Fruit fly (Drosophila melanogaster) whole organism, embryonic: ENCODE results near the gene mdu.

Source experiments
- Abd-B ChIP-seq: fragments of 200-800 bp; sonication (Bioruptor generic); optimal IDR thresholded peaks from 2 replicates; lab custom pipeline; 2018; ENCODE audit warnings: missing biosample characterization, mild to moderate bottlenecking, missing genetic modification characterization, moderate library complexity
- Asciz ChIP-seq: fragments of 200-800 bp; sonication (Bioruptor generic); optimal IDR thresholded peaks from 2 replicates; lab custom pipeline; 2017; ENCODE audit warnings: missing biosample characterization, mild to moderate bottlenecking, missing genetic modification characterization, missing genetic modification reagents
- CG10147 ChIP-seq: fragments of 200-800 bp; sonication (Bioruptor generic); optimal IDR thresholded peaks from 2 replicates; lab custom pipeline; 2019; ENCODE audit warnings: missing biosample characterization, mild to moderate bottlenecking, missing genetic modification characterization, moderate library complexity
- CG10267 ChIP-seq: fragments of 200-800 bp; sonication (Bioruptor generic); optimal IDR thresholded peaks from 2 replicates; lab custom pipeline; 2018; ENCODE audit warnings: missing biosample characterization, mild to moderate bottlenecking, missing genetic modification characterization, moderate library complexity
- CG10565 ChIP-seq: fragments of 200-800 bp; sonication (Bioruptor generic); optimal IDR thresholded peaks from 3 replicates; lab custom pipeline; 2016; ENCODE audit warnings: missing biosample characterization, mild to moderate bottlenecking, missing genetic modification characterization
- CG11560 ChIP-seq: fragments of 200-800 bp; sonication (Bioruptor generic); IDR thresholded peaks from 3 replicates; pipeline ENCODE4 v1.3.6; 2022; ENCODE audit warnings: missing biosample characterization, missing genetic modification characterization
- CG11695 ChIP-seq: fragments of 200-800 bp; sonication (Bioruptor generic); IDR thresholded peaks from 3 replicates; pipeline ENCODE4 v1.3.6; 2022; ENCODE audit warnings: missing biosample characterization, missing genetic modification characterization
- CG11696 ChIP-seq: fragments of 200-800 bp; sonication (Bioruptor generic); IDR thresholded peaks from 2 replicates; pipeline ENCODE4 v1.3.6; 2022; ENCODE audit warnings: missing biosample characterization, missing genetic modification characterization
- CG12236 ChIP-seq: fragments of 200-800 bp; sonication (Bioruptor generic); optimal IDR thresholded peaks from 2 replicates; lab custom pipeline; 2016; ENCODE audit warnings: missing biosample characterization, missing genetic modification characterization
- CG13894 ChIP-seq: fragments of 200-800 bp; sonication (Bioruptor generic); optimal IDR thresholded peaks from 3 replicates; lab custom pipeline; 2018; ENCODE audit warnings: missing biosample characterization, mild to moderate bottlenecking, missing genetic modification characterization, moderate library complexity
- CG1832 ChIP-seq: fragments of 200-800 bp; sonication (Bioruptor generic); optimal IDR thresholded peaks from 2 replicates; lab custom pipeline; 2017; ENCODE audit warnings: missing biosample characterization, mild to moderate bottlenecking, missing genetic modification characterization, inconsistent platforms
- CG31365 ChIP-seq: fragments of 200-800 bp; sonication (Bioruptor generic); optimal IDR thresholded peaks from 2 replicates; lab custom pipeline; 2018; ENCODE audit warnings: missing biosample characterization, mild to moderate bottlenecking, missing genetic modification characterization
- CG3847 ChIP-seq: fragments of 200-800 bp; sonication (Bioruptor generic); IDR thresholded peaks from 2 replicates; pipeline ENCODE4 v1.3.6; 2022; ENCODE audit warnings: missing biosample characterization, missing genetic modification characterization
- CG3995 ChIP-seq: fragments of 200-800 bp; sonication (Bioruptor generic); optimal IDR thresholded peaks from 3 replicates; lab custom pipeline; 2016; ENCODE audit warnings: missing biosample characterization, missing genetic modification characterization
- CG6854 ChIP-seq: fragments of 200-800 bp; sonication (Bioruptor generic); optimal IDR thresholded peaks from 3 replicates; lab custom pipeline; 2017; ENCODE audit warnings: missing biosample characterization, mild to moderate bottlenecking, missing genetic modification characterization
- CG7839 ChIP-seq: fragments of 200-800 bp; sonication (Bioruptor generic); optimal IDR thresholded peaks from 3 replicates; lab custom pipeline; 2018; ENCODE audit warnings: missing biosample characterization, mild to moderate bottlenecking, missing genetic modification characterization, moderate library complexity
- CG8290 ChIP-seq, 3 experiments: fragments of 200-800 bp; sonication (Bioruptor generic); optimal IDR thresholded peaks; 2 replicates each; lab custom pipeline; 2016 to 2019; ENCODE audit warnings: missing biosample characterization in 3 of 3, missing genetic modification characterization in 3 of 3, mild to moderate bottlenecking in 2 of 3, moderate library complexity in 1 of 3
- CG9876 ChIP-seq: fragments of 200-800 bp; sonication (Bioruptor generic); optimal IDR thresholded peaks from 2 replicates; lab custom pipeline; 2016; ENCODE audit warnings: missing biosample characterization, missing genetic modification characterization
- CHES-1-like ChIP-seq: fragments of 200-800 bp; sonication (Bioruptor generic); optimal IDR thresholded peaks from 2 replicates; lab custom pipeline; 2016; ENCODE audit warnings: missing biosample characterization, missing genetic modification characterization
- Chrac-16 ChIP-seq: fragments of 200-800 bp; sonication (Bioruptor generic); optimal IDR thresholded peaks from 3 replicates; lab custom pipeline; 2016; ENCODE audit warnings: missing biosample characterization, missing genetic modification characterization
- CoRest ChIP-seq: fragments of 200-800 bp; sonication (Bioruptor generic); optimal IDR thresholded peaks from 3 replicates; lab custom pipeline; 2018; ENCODE audit warnings: missing biosample characterization, mild to moderate bottlenecking, missing genetic modification characterization, moderate library complexity
- Dbx ChIP-seq: fragments of 200-800 bp; sonication (Bioruptor generic); IDR thresholded peaks from 3 replicates; pipeline ENCODE4 v1.3.6; 2022; ENCODE audit warnings: missing biosample characterization, missing genetic modification characterization
- Doc2 ChIP-seq: fragments of 200-800 bp; sonication (Bioruptor generic); IDR thresholded peaks from 2 replicates; pipeline ENCODE4 v1.3.6; 2022; ENCODE audit warnings: missing biosample characterization, missing genetic modification characterization
- Dref ChIP-seq: fragments of 200-800 bp; sonication (Bioruptor generic); IDR thresholded peaks from 2 replicates; pipeline ENCODE4 v1.3.6; 2022; ENCODE audit warnings: missing biosample characterization, missing genetic modification characterization
- Ets65A ChIP-seq: fragments of 200-800 bp; sonication (Bioruptor generic); peaks from one replicate; lab custom pipeline; 2016; ENCODE audit warnings: missing biosample characterization, missing genetic modification characterization
- HHEX ChIP-seq: fragments of 200-800 bp; sonication (Bioruptor generic); optimal IDR thresholded peaks from 3 replicates; lab custom pipeline; 2017; ENCODE audit warnings: missing biosample characterization, mild to moderate bottlenecking, missing genetic modification characterization, missing genetic modification reagents
- Hmr ChIP-seq: fragments of 200-800 bp; sonication (Bioruptor generic); optimal IDR thresholded peaks from 3 replicates; lab custom pipeline; 2017; ENCODE audit warnings: mild to moderate bottlenecking, missing biosample characterization, missing genetic modification reagents, missing genetic modification characterization
- Med ChIP-seq: fragments of 200-800 bp; sonication (Bioruptor generic); peaks from one replicate; lab custom pipeline; 2016; ENCODE audit warnings: missing biosample characterization, missing genetic modification characterization, mild to moderate bottlenecking, inconsistent platforms, moderate library complexity
- Meics ChIP-seq: fragments of 200-800 bp; sonication (Bioruptor generic); optimal IDR thresholded peaks from 2 replicates; lab custom pipeline; 2017; ENCODE audit warnings: missing biosample characterization, mild to moderate bottlenecking, missing genetic modification characterization
- Mes4 ChIP-seq: fragments of 200-800 bp; sonication (Bioruptor generic); optimal IDR thresholded peaks from 2 replicates; lab custom pipeline; 2016; ENCODE audit warnings: missing biosample characterization, missing genetic modification characterization
- NC2β ChIP-seq: fragments of 200-800 bp; sonication (Bioruptor generic); optimal IDR thresholded peaks from 2 replicates; lab custom pipeline; 2016; ENCODE audit warnings: missing biosample characterization, missing genetic modification characterization
- Nf-YA ChIP-seq: fragments of 200-800 bp; sonication (Bioruptor generic); IDR thresholded peaks from 2 replicates; pipeline ENCODE4 v1.3.6; 2022; ENCODE audit warnings: missing biosample characterization, missing genetic modification characterization
- Xbp1 ChIP-seq: fragments of 200-800 bp; sonication (Bioruptor generic); optimal IDR thresholded peaks from 3 replicates; lab custom pipeline; 2016; ENCODE audit warnings: missing biosample characterization, mild to moderate bottlenecking, missing genetic modification characterization
- ato ChIP-seq: fragments of 200-800 bp; sonication (Bioruptor generic); IDR thresholded peaks from 2 replicates; pipeline ENCODE4 v1.3.6; 2022; ENCODE audit warnings: missing biosample characterization, missing genetic modification characterization; ENCODE audit not compliant: partially characterized antibody
- chn ChIP-seq: fragments of 200-800 bp; sonication (Bioruptor generic); optimal IDR thresholded peaks from 2 replicates; lab custom pipeline; 2016; ENCODE audit warnings: missing biosample characterization, missing genetic modification characterization
- dmrt99B ChIP-seq: fragments of 200-800 bp; sonication (Bioruptor generic); optimal IDR thresholded peaks from 2 replicates; lab custom pipeline; 2018; ENCODE audit warnings: missing biosample characterization, mild to moderate bottlenecking, missing genetic modification characterization, moderate library complexity
- en ChIP-seq: fragments of 200-800 bp; sonication (Bioruptor generic); optimal IDR thresholded peaks from 2 replicates; lab custom pipeline; 2016; ENCODE audit warnings: missing biosample characterization, missing genetic modification characterization
- fd3F ChIP-seq: fragments of 200-800 bp; sonication (Bioruptor generic); optimal IDR thresholded peaks from 2 replicates; lab custom pipeline; 2018; ENCODE audit warnings: missing biosample characterization, mild to moderate bottlenecking, missing genetic modification characterization, moderate library complexity
- fd64A ChIP-seq: fragments of 200-800 bp; sonication (Bioruptor generic); optimal IDR thresholded peaks from 3 replicates; lab custom pipeline; 2018; ENCODE audit warnings: missing biosample characterization, mild to moderate bottlenecking, missing genetic modification characterization
- fd96Cb ChIP-seq: fragments of 200-800 bp; sonication (Bioruptor generic); optimal IDR thresholded peaks from 2 replicates; lab custom pipeline; 2018; ENCODE audit warnings: missing biosample characterization, mild to moderate bottlenecking, missing genetic modification characterization, moderate library complexity
- gcm ChIP-seq: fragments of 200-800 bp; sonication (Bioruptor generic); optimal IDR thresholded peaks from 2 replicates; lab custom pipeline; 2019; ENCODE audit warnings: missing biosample characterization, mild to moderate bottlenecking, missing genetic modification characterization, moderate library complexity
- grn ChIP-seq: fragments of 200-800 bp; sonication (Bioruptor generic); optimal IDR thresholded peaks from 3 replicates; lab custom pipeline; 2017; ENCODE audit warnings: missing biosample characterization, missing genetic modification characterization
- hbn ChIP-seq: fragments of 200-800 bp; sonication (Bioruptor generic); IDR thresholded peaks from 2 replicates; pipeline ENCODE4 v1.3.6; 2022; ENCODE audit warnings: missing biosample characterization, missing genetic modification characterization; ENCODE audit not compliant: partially characterized antibody
- kah ChIP-seq: fragments of 200-800 bp; sonication (Bioruptor generic); optimal IDR thresholded peaks from 2 replicates; lab custom pipeline; 2018; ENCODE audit warnings: missing biosample characterization, mild to moderate bottlenecking, missing genetic modification characterization
- ken ChIP-seq: fragments of 200-800 bp; sonication (Bioruptor generic); IDR thresholded peaks from 3 replicates; pipeline ENCODE4 v1.3.6; 2022; ENCODE audit warnings: missing biosample characterization, missing genetic modification characterization
- klu ChIP-seq: fragments of 200-800 bp; sonication (Bioruptor generic); IDR thresholded peaks from 2 replicates; pipeline ENCODE4 v1.3.6; 2022; ENCODE audit warnings: missing biosample characterization, missing genetic modification characterization
- lilli ChIP-seq: fragments of 200-800 bp; sonication (Bioruptor generic); optimal IDR thresholded peaks from 3 replicates; lab custom pipeline; 2016; ENCODE audit warnings: missing biosample characterization, missing genetic modification characterization
- pros ChIP-seq: fragments of 200-800 bp; sonication (Bioruptor generic); optimal IDR thresholded peaks from 3 replicates; lab custom pipeline; 2019; ENCODE audit warnings: missing biosample characterization, mild to moderate bottlenecking, missing genetic modification characterization, moderate library complexity
- salm ChIP-seq: fragments of 200-800 bp; sonication (Bioruptor generic); optimal IDR thresholded peaks from 2 replicates; lab custom pipeline; 2018; ENCODE audit warnings: missing biosample characterization, mild to moderate bottlenecking, missing genetic modification characterization
- schlank ChIP-seq: fragments of 200-800 bp; sonication (Bioruptor generic); optimal IDR thresholded peaks from 2 replicates; lab custom pipeline; 2018; ENCODE audit warnings: missing biosample characterization, mild to moderate bottlenecking, missing genetic modification characterization
- zfh1 ChIP-seq: fragments of 200-800 bp; sonication (Bioruptor generic); IDR thresholded peaks from 3 replicates; pipeline ENCODE4 v1.3.6; 2022; ENCODE audit warnings: missing biosample characterization, missing genetic modification characterization

Gene mdu

dm6 chrX:12539215-12539614, 42.2 kb downstream of the mdu start (continued):
- TF ChIP-seq Mes4 (GFP tag; lab: Kevin White, UChicago): no peak
- TF ChIP-seq fd96Cb: peak; percentile 10
- TF ChIP-seq CG6854 (GFP tag; lab: Kevin White, UChicago): no peak
- TF ChIP-seq CG11696 (GFP tag; lab: Robert Waterston, UW): no peak
- no peak for TF ChIP-seq CG1832
- no peak for TF ChIP-seq Chrac-16 (GFP tag; lab: Kevin White, UChicago)
- TF ChIP-seq hbn (GFP tag; lab: Robert Waterston, UW): no peak
- peak; percentile 10 for TF ChIP-seq Hmr (GFP tag; lab: Kevin White, UChicago)
- TF ChIP-seq CG8290 (GFP tag; optimal IDR thresholded peaks at IDR 0.05; lab: Kevin White, UChicago): no peak
- peak in 1 of 2 experiments; percentile 61 for TF ChIP-seq CG8290 (tag; optimal IDR thresholded peaks at IDR 0.05; lab: Kevin White, UChicago)
- TF ChIP-seq Dbx (GFP tag; lab: Robert Waterston, UW): no peak
- no peak for TF ChIP-seq kah (GFP tag; lab: Kevin White, UChicago)
- TF ChIP-seq Meics (GFP tag; lab: Kevin White, UChicago): peak; percentile 42
- no peak for TF ChIP-seq Asciz (GFP tag; lab: Kevin White, UChicago)
- no peak for TF ChIP-seq chn
- peak; percentile 72 for TF ChIP-seq Ets65A
- TF ChIP-seq CHES-1-like (GFP tag; lab: Kevin White, UChicago): no peak
- peak; percentile 60 for TF ChIP-seq Med (GFP tag; lab: Kevin White, UChicago)
- peak; percentile 44 for TF ChIP-seq dmrt99B (tag; lab: Kevin White, UChicago)
- TF ChIP-seq fd64A (GFP tag; lab: Kevin White, UChicago): no peak
- TF ChIP-seq CG9876 (GFP tag; lab: Kevin White, UChicago): no peak
- peak; percentile 21 for TF ChIP-seq HHEX (GFP tag; lab: Kevin White, UChicago)
- no peak for TF ChIP-seq CG13894 (tag; lab: Kevin White, UChicago)
- TF ChIP-seq gcm (GFP tag; lab: Kevin White, UChicago): no peak
- no peak for TF ChIP-seq NC2β
- peak; percentile 44 for TF ChIP-seq Xbp1 (GFP tag; lab: Kevin White, UChicago)
- 0 out of 3 replicates have a peak, but pooled peaks have one; percentile 21 for TF ChIP-seq CG11695 (GFP tag; lab: Robert Waterston, UW)
- no peak for TF ChIP-seq klu (GFP tag; lab: Robert Waterston, UW)
- TF ChIP-seq Dref (GFP tag; lab: Robert Waterston, UW): no peak
- TF ChIP-seq Nf-YA (GFP tag; lab: Robert Waterston, UW): no peak
- no peak for TF ChIP-seq CG3847
- TF ChIP-seq pros: no peak
- no peak for TF ChIP-seq CG3995 (GFP tag; lab: Kevin White, UChicago)
- 0 out of 3 replicates have a peak, but pooled peaks have one; percentile 47 for TF ChIP-seq zfh1 (GFP tag; lab: Robert Waterston, UW)
- peak; percentile 11 for TF ChIP-seq CG10267 (tag; lab: Kevin White, UChicago)
- TF ChIP-seq grn: no peak
- no peak for TF ChIP-seq CG31365 (tag; lab: Kevin White, UChicago)
- no peak for TF ChIP-seq CG11560 (tag; lab: Robert Waterston, UW)
- no peak for TF ChIP-seq Abd-B (GFP tag; lab: Kevin White, UChicago)
- TF ChIP-seq lilli (GFP tag; lab: Kevin White, UChicago): peak; percentile 3
- no peak for TF ChIP-seq CG10565 (GFP tag; lab: Kevin White, UChicago)
- TF ChIP-seq schlank: no peak
- TF ChIP-seq Doc2 (GFP tag; lab: Robert Waterston, UW): no peak
- TF ChIP-seq CG7839 (tag; lab: Kevin White, UChicago): peak; percentile 49
- TF ChIP-seq CoRest: peak; percentile 29
- TF ChIP-seq CG12236 (GFP tag; lab: Kevin White, UChicago): no peak
- no peak for TF ChIP-seq CG10147 (GFP tag; lab: Kevin White, UChicago)
- no peak for TF ChIP-seq en
- no peak for TF ChIP-seq ken (GFP tag; lab: Robert Waterston, UW)
- TF ChIP-seq fd3F (GFP tag; lab: Kevin White, UChicago): peak; percentile 2
- no peak for TF ChIP-seq salm (tag; lab: Kevin White, UChicago)
- TF ChIP-seq ato (GFP tag; lab: Robert Waterston, UW): no peak
